In the genomic region with DNA sequence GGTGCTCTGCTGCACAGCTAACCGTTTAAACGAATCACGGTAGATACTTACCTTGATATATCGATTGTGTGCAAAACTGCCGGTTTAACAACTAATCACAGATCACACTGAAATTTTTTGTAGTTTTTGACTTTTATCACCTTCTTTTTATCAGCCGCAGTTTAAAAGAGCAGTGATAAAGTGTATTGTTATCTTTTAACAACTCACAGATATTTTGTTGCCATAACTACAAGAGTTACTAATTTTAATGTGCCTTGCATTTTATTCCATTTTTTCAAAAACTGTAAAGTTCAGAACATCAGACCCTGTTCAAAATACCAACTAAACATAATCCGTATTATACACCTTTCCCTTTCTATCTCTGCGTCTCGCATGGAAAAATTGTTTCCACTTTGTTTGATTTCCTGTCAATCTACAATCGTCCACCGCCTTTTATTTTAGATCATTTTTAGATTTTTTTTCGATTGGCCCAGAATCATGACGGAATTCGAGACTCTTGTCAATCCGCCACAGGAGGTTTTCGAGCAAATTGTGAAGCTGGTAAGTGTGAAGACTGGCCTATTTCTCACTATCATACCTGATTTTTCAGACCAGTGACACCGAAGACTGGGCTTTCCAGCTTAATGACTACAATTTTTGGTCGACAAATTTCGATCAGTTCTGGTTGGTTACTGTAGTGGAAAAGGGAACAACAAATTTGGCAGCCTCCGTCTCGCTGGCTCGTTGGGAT, we compare ENCODE assay signal across 1 worm cellular context.
TF ChIP-seq lines count a peak whose summit lies in the region.

A gene (plus strand): TSS at position 395 of the 730 bp plus-strand sequence.

TF ChIP-seq in whole organism, L4 larva, 104 proteins besides CTCF, POLR2A, EP300 and RAD21 (continued from another document):
- TF ChIP-seq fos-1 (tag; optimal IDR thresholded peaks at IDR 0.05; lab: Kevin White, UChicago): no peak
- TF ChIP-seq attf-4 (tag; optimal IDR thresholded peaks at IDR 0.05; lab: Kevin White, UChicago): no peak
- TF ChIP-seq tra-1 (GFP tag; IDR thresholded peaks at IDR 0.05; lab: Robert Waterston, UW): no peak
- TF ChIP-seq dmd-6 (GFP tag; IDR thresholded peaks at IDR 0.05; lab: Robert Waterston, UW): no peak; the same call in 1 of the 2 replicates
